Fruit fly (Drosophila melanogaster) whole organism, embryonic: ENCODE results near the gene CG32450.

Experiments used
- CG10431 ChIP-seq: fragments of 200-800 bp; sonication (Bioruptor generic); optimal IDR thresholded peaks from 3 replicates; lab custom pipeline; 2018; ENCODE audit warnings: missing biosample characterization, mild to moderate bottlenecking, missing genetic modification characterization
- CG10565 ChIP-seq: fragments of 200-800 bp; sonication (Bioruptor generic); optimal IDR thresholded peaks from 3 replicates; lab custom pipeline; 2016; ENCODE audit warnings: missing biosample characterization, mild to moderate bottlenecking, missing genetic modification characterization
- CG1529 ChIP-seq: fragments of 200-800 bp; sonication (Bioruptor generic); optimal IDR thresholded peaks from 3 replicates; lab custom pipeline; 2018; ENCODE audit warnings: missing biosample characterization, missing genetic modification characterization
- CG17328 ChIP-seq: fragments of 200-800 bp; sonication (Bioruptor generic); IDR thresholded peaks from 2 replicates; pipeline ENCODE4 v1.3.6; 2022; ENCODE audit warnings: missing biosample characterization, missing genetic modification characterization
- CG18262 ChIP-seq: fragments of 200-800 bp; optimal IDR thresholded peaks from 3 replicates; lab custom pipeline; 2019; ENCODE audit warnings: missing biosample characterization, mild to moderate bottlenecking, missing genetic modification characterization, moderate library complexity
- CG2120 ChIP-seq: fragments of 200-800 bp; sonication (Bioruptor generic); optimal IDR thresholded peaks from 3 replicates; lab custom pipeline; 2016; ENCODE audit warnings: missing biosample characterization, missing genetic modification characterization
- CG2129 ChIP-seq: fragments of 200-800 bp; sonication (Bioruptor generic); IDR thresholded peaks from 2 replicates; pipeline ENCODE4 v1.3.6; 2022; ENCODE audit warnings: missing biosample characterization, missing genetic modification characterization; ENCODE audit not compliant: partially characterized antibody
- CG30403 ChIP-seq: fragments of 200-800 bp; sonication (Bioruptor generic); optimal IDR thresholded peaks from 3 replicates; lab custom pipeline; 2016; ENCODE audit warnings: missing biosample characterization, missing genetic modification characterization
- CG33557 ChIP-seq: fragments of 200-800 bp; sonication (Bioruptor generic); optimal IDR thresholded peaks from 2 replicates; lab custom pipeline; 2019; ENCODE audit warnings: missing biosample characterization, mild to moderate bottlenecking, missing genetic modification characterization, moderate library complexity
- CG4360 ChIP-seq: fragments of 200-800 bp; sonication (Bioruptor generic); IDR thresholded peaks from 2 replicates; pipeline ENCODE4 v1.3.6; 2022; ENCODE audit warnings: missing biosample characterization, missing genetic modification characterization
- CG4730 ChIP-seq: fragments of 200-800 bp; sonication (Bioruptor generic); IDR thresholded peaks from 2 replicates; pipeline ENCODE4 v1.3.6; 2022; ENCODE audit warnings: missing biosample characterization, missing genetic modification characterization
- CG4854 ChIP-seq: fragments of 200-800 bp; sonication (Bioruptor generic); optimal IDR thresholded peaks from 2 replicates; lab custom pipeline; 2016; ENCODE audit warnings: missing biosample characterization, missing genetic modification characterization, inconsistent platforms
- CG7372 ChIP-seq: fragments of 200-800 bp; sonication (Bioruptor generic); IDR thresholded peaks from 2 replicates; pipeline ENCODE4 v1.3.6; 2022; ENCODE audit warnings: missing biosample characterization, missing genetic modification characterization
- CG7839 ChIP-seq: fragments of 200-800 bp; sonication (Bioruptor generic); optimal IDR thresholded peaks from 3 replicates; lab custom pipeline; 2018; ENCODE audit warnings: missing biosample characterization, mild to moderate bottlenecking, missing genetic modification characterization, moderate library complexity
- CG9609 ChIP-seq: fragments of 200-800 bp; sonication (Bioruptor generic); optimal IDR thresholded peaks from 3 replicates; lab custom pipeline; 2016; ENCODE audit warnings: missing biosample characterization, missing genetic modification characterization
- CG9797 ChIP-seq: fragments of 200-800 bp; sonication (Bioruptor generic); optimal IDR thresholded peaks from 3 replicates; lab custom pipeline; 2018; ENCODE audit warnings: missing biosample characterization, mild to moderate bottlenecking, missing genetic modification characterization
- D19B ChIP-seq: fragments of 200-800 bp; sonication (Bioruptor generic); optimal IDR thresholded peaks from 2 replicates; lab custom pipeline; 2017; ENCODE audit warnings: missing biosample characterization, mild to moderate bottlenecking, missing genetic modification characterization
- Dip2 ChIP-seq: fragments of 200-800 bp; sonication (Bioruptor generic); IDR thresholded peaks from 2 replicates; pipeline ENCODE4 v1.3.6; 2022; ENCODE audit warnings: missing biosample characterization, missing genetic modification characterization
- Dip3 ChIP-seq: fragments of 200-800 bp; sonication (Bioruptor generic); optimal IDR thresholded peaks from 3 replicates; lab custom pipeline; 2016; ENCODE audit warnings: missing biosample characterization, missing genetic modification characterization
- E2f1 ChIP-seq: fragments of 200-800 bp; sonication (Bioruptor generic); IDR thresholded peaks from 2 replicates; pipeline ENCODE4 v1.3.6; 2022; ENCODE audit warnings: missing biosample characterization, missing genetic modification characterization
- Elba2 ChIP-seq: fragments of 200-800 bp; sonication (Bioruptor generic); optimal IDR thresholded peaks from 3 replicates; lab custom pipeline; 2016; ENCODE audit warnings: missing biosample characterization, missing genetic modification characterization
- Fer1 ChIP-seq: fragments of 200-800 bp; sonication (Bioruptor generic); optimal IDR thresholded peaks from 2 replicates; lab custom pipeline; 2017; ENCODE audit warnings: missing biosample characterization, mild to moderate bottlenecking, missing genetic modification characterization
- Hr3 ChIP-seq: fragments of 200-800 bp; sonication (Bioruptor generic); optimal IDR thresholded peaks from 3 replicates; lab custom pipeline; 2016; ENCODE audit warnings: missing biosample characterization, missing genetic modification characterization
- Jarid2 ChIP-seq: fragments of 200-800 bp; sonication (Bioruptor generic); optimal IDR thresholded peaks from 3 replicates; lab custom pipeline; 2017; ENCODE audit warnings: mild to moderate bottlenecking, missing biosample characterization, missing genetic modification reagents, missing genetic modification characterization
- Mad ChIP-seq: fragments of 200-800 bp; sonication (Bioruptor generic); optimal IDR thresholded peaks from 2 replicates; lab custom pipeline; 2016; ENCODE audit warnings: missing biosample characterization, missing genetic modification characterization
- Mes4 ChIP-seq: fragments of 200-800 bp; sonication (Bioruptor generic); optimal IDR thresholded peaks from 2 replicates; lab custom pipeline; 2016; ENCODE audit warnings: missing biosample characterization, missing genetic modification characterization
- Optix ChIP-seq: fragments of 200-800 bp; sonication (Bioruptor generic); IDR thresholded peaks from 3 replicates; pipeline ENCODE4 v1.3.6; 2022; ENCODE audit warnings: missing biosample characterization, missing genetic modification characterization
- Poxn ChIP-seq: fragments of 200-800 bp; sonication (Bioruptor generic); IDR thresholded peaks from 2 replicates; pipeline ENCODE4 v1.3.6; 2022; ENCODE audit warnings: missing biosample characterization, missing genetic modification characterization
- Trl ChIP-seq, 3 experiments: fragments of >200 bp in 2 of 3; fragments of 200-800 bp in 1 of 3; sonication (Bioruptor generic) in 1 of 3; optimal IDR thresholded peaks; 2 replicates in 1 of 3; 3 replicates in 2 of 3; lab custom pipeline; 2016 to 2017; ENCODE audit warnings: missing biosample characterization in 1 of 3, missing genetic modification characterization in 1 of 3
- al ChIP-seq: fragments of 200-800 bp; sonication (Bioruptor generic); IDR thresholded peaks from 2 replicates; pipeline ENCODE4 v1.3.6; 2022; ENCODE audit warnings: missing biosample characterization, missing genetic modification characterization
- ara ChIP-seq: fragments of 200-800 bp; sonication (Bioruptor generic); IDR thresholded peaks from 2 replicates; pipeline ENCODE4 v1.3.6; 2022; ENCODE audit warnings: missing biosample characterization, missing genetic modification characterization
- ato ChIP-seq: fragments of 200-800 bp; sonication (Bioruptor generic); IDR thresholded peaks from 2 replicates; pipeline ENCODE4 v1.3.6; 2022; ENCODE audit warnings: missing biosample characterization, missing genetic modification characterization; ENCODE audit not compliant: partially characterized antibody
- corto ChIP-seq: fragments of 200-800 bp; sonication (Bioruptor generic); optimal IDR thresholded peaks from 2 replicates; lab custom pipeline; 2016; ENCODE audit warnings: missing biosample characterization, mild to moderate bottlenecking, missing genetic modification characterization, moderate library complexity
- danr ChIP-seq: fragments of 200-800 bp; sonication (Bioruptor generic); IDR thresholded peaks from 2 replicates; pipeline ENCODE4 v1.3.6; 2022; ENCODE audit warnings: missing biosample characterization, missing genetic modification characterization
- ems ChIP-seq: fragments of 200-800 bp; sonication (Bioruptor generic); optimal IDR thresholded peaks from 3 replicates; lab custom pipeline; 2016; ENCODE audit warnings: missing biosample characterization, missing genetic modification characterization
- eyg ChIP-seq: fragments of 200-800 bp; sonication (Bioruptor generic); optimal IDR thresholded peaks from 3 replicates; lab custom pipeline; 2016; ENCODE audit warnings: missing biosample characterization, missing genetic modification characterization
- fd3F ChIP-seq: fragments of 200-800 bp; sonication (Bioruptor generic); optimal IDR thresholded peaks from 2 replicates; lab custom pipeline; 2018; ENCODE audit warnings: missing biosample characterization, mild to moderate bottlenecking, missing genetic modification characterization, moderate library complexity
- ftz-f1 ChIP-seq: fragments of 200-800 bp; sonication (Bioruptor generic); optimal IDR thresholded peaks from 2 replicates; lab custom pipeline; 2016; ENCODE audit warnings: missing biosample characterization, missing genetic modification characterization
- gsb-n ChIP-seq: fragments of 200-800 bp; sonication (Bioruptor generic); optimal IDR thresholded peaks from 3 replicates; lab custom pipeline; 2018; ENCODE audit warnings: missing biosample characterization, mild to moderate bottlenecking, missing genetic modification characterization
- ind ChIP-seq: fragments of 200-800 bp; sonication (Bioruptor generic); optimal IDR thresholded peaks from 3 replicates; lab custom pipeline; 2016; ENCODE audit warnings: missing biosample characterization, missing genetic modification characterization
- ken ChIP-seq: fragments of 200-800 bp; sonication (Bioruptor generic); IDR thresholded peaks from 3 replicates; pipeline ENCODE4 v1.3.6; 2022; ENCODE audit warnings: missing biosample characterization, missing genetic modification characterization
- luna ChIP-seq: fragments of 200-800 bp; sonication (Bioruptor generic); optimal IDR thresholded peaks from 2 replicates; lab custom pipeline; 2016; ENCODE audit warnings: missing biosample characterization, missing genetic modification characterization
- nmo ChIP-seq: fragments of 200-800 bp; sonication (Bioruptor generic); optimal IDR thresholded peaks from 2 replicates; lab custom pipeline; 2018; ENCODE audit warnings: missing biosample characterization, mild to moderate bottlenecking, missing genetic modification characterization, moderate library complexity
- pfk ChIP-seq: fragments of 200-800 bp; sonication (Bioruptor generic); optimal IDR thresholded peaks from 2 replicates; lab custom pipeline; 2018; ENCODE audit warnings: missing biosample characterization, mild to moderate bottlenecking, missing genetic modification characterization, moderate library complexity
- sens-2 ChIP-seq: fragments of 200-800 bp; sonication (Bioruptor generic); IDR thresholded peaks from 2 replicates; pipeline ENCODE4 v1.3.6; 2022; ENCODE audit warnings: missing biosample characterization, missing genetic modification characterization
- so ChIP-seq: fragments of 200-800 bp; sonication (Bioruptor generic); IDR thresholded peaks from 3 replicates; pipeline ENCODE4 v1.3.6; 2022; ENCODE audit warnings: missing biosample characterization, missing genetic modification characterization
- sr ChIP-seq: fragments of 200-800 bp; sonication (Bioruptor generic); IDR thresholded peaks from 3 replicates; pipeline ENCODE4 v1.3.6; 2022; ENCODE audit warnings: missing biosample characterization, missing genetic modification characterization
- stwl ChIP-seq: fragments of 200-800 bp; sonication (Bioruptor generic); optimal IDR thresholded peaks from 3 replicates; lab custom pipeline; 2018; ENCODE audit warnings: missing biosample characterization, mild to moderate bottlenecking, missing genetic modification characterization, moderate library complexity
- tup ChIP-seq: fragments of 200-800 bp; sonication (Bioruptor generic); optimal IDR thresholded peaks from 2 replicates; lab custom pipeline; 2016; ENCODE audit warnings: missing biosample characterization, mild to moderate bottlenecking, missing genetic modification characterization, moderate library complexity
- vfl ChIP-seq: fragments of 200-800 bp; sonication (Bioruptor generic); optimal IDR thresholded peaks from 2 replicates; lab custom pipeline; 2016; ENCODE audit warnings: missing biosample characterization, missing genetic modification characterization

Gene CG32450

dm6 chr3L:22287994-22288766, 41.4 kb upstream of the CG32450 start, which contains the start of the genes Hem and IleRS (continued):
- TF ChIP-seq CG4854 (GFP tag; lab: Kevin White, UChicago) (peak; percentile 64), CG9797 (GFP tag; lab: Kevin White, UChicago) (peak; percentile 20), CG17328 (peak; percentile 89), stwl (peak; percentile 66), E2f1 (GFP tag; lab: Robert Waterston, UW) (peak; percentile 89), ftz-f1 (GFP tag; lab: Kevin White, UChicago) (peak; percentile 89), CG2120 (peak; percentile 92), Fer1 (no peak), danr (peak; percentile 80), D19B (GFP tag; lab: Kevin White, UChicago) (peak; percentile 78), so (GFP tag; lab: Robert Waterston, UW) (peak; percentile 87), Jarid2 (peak; percentile 57), CG4360 (GFP tag; lab: Robert Waterston, UW) (peak; percentile 58), sens-2 (GFP tag; lab: Robert Waterston, UW) (peak; percentile 78), CG9609 (GFP tag; lab: Kevin White, UChicago) (peak; percentile 84), Mes4 (GFP tag; lab: Kevin White, UChicago) (peak; percentile 77), CG7839 (peak; percentile 94), Hr3 (GFP tag; lab: Kevin White, UChicago) (peak; percentile 94), ems (peak; percentile 62), ato (GFP tag; lab: Robert Waterston, UW) (peak; percentile 78), gsb-n (tag; lab: Kevin White, UChicago) (no peak), tup (GFP tag; lab: Kevin White, UChicago) (peak; percentile 65), eyg (GFP tag; lab: Kevin White, UChicago) (peak; percentile 66), Elba2 (GFP tag; lab: Kevin White, UChicago) (peak; percentile 48), CG10431 (GFP tag; lab: Kevin White, UChicago) (no peak), ken (peak; percentile 81), al (peak; percentile 84), CG30403 (GFP tag; lab: Kevin White, UChicago) (peak; percentile 96), Dip3 (peak; percentile 83), ara (GFP tag; lab: Robert Waterston, UW) (peak; percentile 88), Poxn (GFP tag; lab: Robert Waterston, UW) (peak; percentile 55), sr (GFP tag; lab: Robert Waterston, UW) (peak; percentile 55; the same call in 1 of the 3 replicates), Dip2 (GFP tag; lab: Robert Waterston, UW) (no peak), CG18262 (tag; lab: Kevin White, UChicago) (peak; percentile 95), Optix (GFP tag; lab: Robert Waterston, UW) (peak; percentile 53), CG7372 (GFP tag; lab: Robert Waterston, UW) (peak; percentile 86), nmo (peak; percentile 97), vfl (GFP tag; lab: Kevin White, UChicago) (peak; percentile 73), Mad (GFP tag; lab: Kevin White, UChicago) (peak; percentile 79), CG33557 (GFP tag; lab: Kevin White, UChicago) (peak; percentile 89), ind (GFP tag; lab: Kevin White, UChicago) (peak; percentile 95), CG4730 (GFP tag; lab: Robert Waterston, UW) (peak; percentile 85), pfk (peak; percentile 10), CG1529 (GFP tag; lab: Kevin White, UChicago) (peak; percentile 74), fd3F (GFP tag; lab: Kevin White, UChicago) (peak; percentile 90), Trl (optimal IDR thresholded peaks at IDR 0.05; lab: Kevin White, UChicago) (no peak), Trl (GFP tag; optimal IDR thresholded peaks at IDR 0.05; lab: Kevin White, UChicago) (peak; percentile 81), luna (GFP tag; lab: Kevin White, UChicago) (peak; percentile 73), CG10565 (GFP tag; lab: Kevin White, UChicago) (peak; percentile 47), CG2129 (no peak; the same call in 1 of the 2 replicates), corto (GFP tag; lab: Kevin White, UChicago) (peak; percentile 39)
